Worm (Caenorhabditis elegans) whole organism, L4 larva: ENCODE measurements around the gene Y54G2A.52.

Source experiments
- F44E2.7 ChIP-seq: fragments of 200-800 bp; sonication (Bioruptor generic); IDR thresholded peaks from 2 replicates; pipeline ENCODE4 v2.1.2; 2022; ENCODE audit warnings: missing genetic modification characterization, missing compliant biosample characterization
- F49E8.2 ChIP-seq: sonication (generic microtip); optimal IDR thresholded peaks from 2 replicates; lab custom pipeline; 2016; ENCODE audit warnings: missing compliant biosample characterization, mild to moderate bottlenecking, missing genetic modification characterization, borderline replicate concordance
- T20F7.1 ChIP-seq: fragments of 200-800 bp; sonication (Bioruptor generic); optimal IDR thresholded peaks from 2 replicates; lab custom pipeline; 2018; ENCODE audit warnings: mild to moderate bottlenecking, missing genetic modification characterization, missing compliant biosample characterization
- Y105C5A.15 ChIP-seq: fragments of 200-800 bp; sonication (Bioruptor generic); IDR thresholded peaks from 2 replicates; pipeline ENCODE4 v1.3.6; 2022; ENCODE audit warnings: missing genetic modification characterization, missing compliant biosample characterization
- Y5F2A.4 ChIP-seq: fragments of 200-800 bp; sonication (Bioruptor generic); optimal IDR thresholded peaks from 2 replicates; lab custom pipeline; 2018; ENCODE audit warnings: mild to moderate bottlenecking, missing genetic modification characterization, missing compliant biosample characterization
- ZK337.2 ChIP-seq: fragments of 200-800 bp; sonication (Bioruptor generic); IDR thresholded peaks from 2 replicates; pipeline ENCODE4 v1.3.6; 2022; ENCODE audit warnings: missing genetic modification reagents, missing genetic modification characterization, missing compliant biosample characterization
- ZK546.5 ChIP-seq, 2 experiments: sonication (generic microtip); optimal IDR thresholded peaks; 2 replicates each; lab custom pipeline; 2017; ENCODE audit warnings: missing biosample characterization in 2 of 2, missing genetic modification characterization in 2 of 2
- aha-1 ChIP-seq: fragments of 150-350 bp; peaks from one replicate; lab custom pipeline; 2014; ENCODE audit warnings: missing biosample characterization, missing genetic modification characterization
- aly-2 ChIP-seq: sonication (generic microtip); optimal IDR thresholded peaks from 2 replicates; lab custom pipeline; 2018; ENCODE audit warnings: missing biosample characterization, missing genetic modification characterization
- arid-1 ChIP-seq: fragments of 200-800 bp; sonication (Bioruptor generic); conservative IDR thresholded peaks from 2 replicates; pipeline ENCODE4 v1.3.6; 2022; ENCODE audit warnings: missing genetic modification reagents, missing genetic modification characterization, missing compliant biosample characterization
- ceh-28 ChIP-seq: fragments of 150-350 bp; optimal IDR thresholded peaks from 2 replicates; lab custom pipeline; 2014; ENCODE audit warnings: missing biosample characterization, missing genetic modification reagents, missing genetic modification characterization
- ceh-32 ChIP-seq: sonication (generic microtip); optimal IDR thresholded peaks from 2 replicates; lab custom pipeline; 2016; ENCODE audit warnings: mild to moderate bottlenecking, missing genetic modification characterization, missing compliant biosample characterization; ENCODE audit not compliant: poor library complexity
- cey-2 ChIP-seq: sonication (generic microtip); optimal IDR thresholded peaks from 3 replicates; lab custom pipeline; 2017; ENCODE audit warnings: missing genetic modification characterization, mild to moderate bottlenecking, missing compliant biosample characterization, antibody characterized with exemption, borderline replicate concordance; ENCODE audit not compliant: insufficient read depth
- ctbp-1 ChIP-seq: fragments of 200-800 bp; sonication (Bioruptor generic); IDR thresholded peaks from 2 replicates; pipeline ENCODE4 v1.3.6; 2022; ENCODE audit warnings: missing genetic modification reagents, missing genetic modification characterization, missing compliant biosample characterization
- daf-19 ChIP-seq: fragments of 200-800 bp; sonication (Bioruptor generic); conservative IDR thresholded peaks from 2 replicates; pipeline ENCODE4 v1.3.6; 2022; ENCODE audit warnings: missing genetic modification characterization, missing compliant biosample characterization
- dmd-8 ChIP-seq: fragments of 200-800 bp; sonication (Bioruptor generic); IDR thresholded peaks from 2 replicates; pipeline ENCODE4 v1.3.6; 2022; ENCODE audit warnings: missing genetic modification characterization, missing compliant biosample characterization
- dpl-1 ChIP-seq: fragments of 150-350 bp; optimal IDR thresholded peaks from 2 replicates; lab custom pipeline; 2014; ENCODE audit warnings: missing biosample characterization, missing genetic modification reagents, missing genetic modification characterization
- duxl-1 ChIP-seq: sonication (generic microtip); optimal IDR thresholded peaks from 2 replicates; lab custom pipeline; 2016; ENCODE audit warnings: mild to moderate bottlenecking, missing genetic modification characterization, moderate library complexity, missing compliant biosample characterization; ENCODE audit not compliant: poor library complexity
- egl-27 ChIP-seq: sonication (generic microtip); optimal IDR thresholded peaks from 3 replicates; lab custom pipeline; 2017; ENCODE audit warnings: missing biosample characterization, missing genetic modification reagents, missing genetic modification characterization
- fos-1 ChIP-seq: fragments of 150-350 bp; optimal IDR thresholded peaks from 2 replicates; lab custom pipeline; 2014; ENCODE audit warnings: missing biosample characterization, missing genetic modification characterization
- gei-8 ChIP-seq: fragments of 200-800 bp; sonication (Bioruptor generic); optimal IDR thresholded peaks from 2 replicates; lab custom pipeline; 2018; ENCODE audit warnings: mild to moderate bottlenecking, missing genetic modification characterization, missing compliant biosample characterization
- hlh-30 ChIP-seq: sonication (generic microtip); optimal IDR thresholded peaks from 2 replicates; lab custom pipeline; 2017; ENCODE audit warnings: antibody characterized with exemption, mild to moderate bottlenecking, missing genetic modification characterization, missing compliant biosample characterization; ENCODE audit not compliant: insufficient read depth
- jun-1 ChIP-seq: fragments of 150-350 bp; optimal IDR thresholded peaks from 2 replicates; lab custom pipeline; 2014; ENCODE audit warnings: missing biosample characterization, missing genetic modification reagents, missing genetic modification characterization
- lin-1 ChIP-seq: fragments of 200-800 bp; sonication (Bioruptor generic); IDR thresholded peaks from 2 replicates; pipeline ENCODE4 v1.3.6; 2022; ENCODE audit warnings: missing genetic modification reagents, missing genetic modification characterization, missing compliant biosample characterization
- lin-13 ChIP-seq: fragments of 150-350 bp; optimal IDR thresholded peaks from 2 replicates; lab custom pipeline; 2014; ENCODE audit warnings: missing biosample characterization, missing genetic modification reagents, missing genetic modification characterization
- lin-39 ChIP-seq: fragments of 150-350 bp; optimal IDR thresholded peaks from 2 replicates; lab custom pipeline; 2014; ENCODE audit warnings: missing biosample characterization, missing genetic modification reagents, missing genetic modification characterization
- madf-5 ChIP-seq, 2 experiments: fragments of 200-800 bp; sonication (Bioruptor generic); IDR thresholded peaks; 2 replicates each; pipeline ENCODE4 v1.3.6; 2022; ENCODE audit warnings: missing compliant biosample characterization in 2 of 2, missing genetic modification characterization in 2 of 2
- madf-9 ChIP-seq: fragments of 200-800 bp; sonication (Bioruptor generic); conservative IDR thresholded peaks from 2 replicates; pipeline ENCODE4 v1.3.6; 2022; ENCODE audit warnings: missing genetic modification reagents, missing genetic modification characterization, missing compliant biosample characterization
- mxl-2 ChIP-seq: fragments of 200-800 bp; sonication (Bioruptor generic); conservative IDR thresholded peaks from 2 replicates; pipeline ENCODE4 v1.3.6; 2022; ENCODE audit warnings: missing genetic modification reagents, missing genetic modification characterization, missing compliant biosample characterization
- nhr-102 ChIP-seq: sonication (generic microtip); optimal IDR thresholded peaks from 2 replicates; lab custom pipeline; 2016; ENCODE audit warnings: mild to moderate bottlenecking, missing genetic modification characterization, moderate library complexity, missing compliant biosample characterization
- nhr-11 ChIP-seq: fragments of 150-350 bp; optimal IDR thresholded peaks from 2 replicates; lab custom pipeline; 2014; ENCODE audit warnings: missing biosample characterization, missing genetic modification characterization
- nhr-25 ChIP-seq: sonication (generic microtip); optimal IDR thresholded peaks from 2 replicates; lab custom pipeline; 2017; ENCODE audit warnings: missing genetic modification characterization, mild to moderate bottlenecking, missing compliant biosample characterization, antibody characterized with exemption, moderate library complexity, borderline replicate concordance; ENCODE audit not compliant: insufficient read depth
- nhr-41 ChIP-seq: fragments of 200-800 bp; sonication (Bioruptor generic); IDR thresholded peaks from 2 replicates; pipeline ENCODE4 v1.3.6; 2022; ENCODE audit warnings: missing genetic modification reagents, missing genetic modification characterization, missing compliant biosample characterization
- nhr-48 ChIP-seq: sonication (generic microtip); optimal IDR thresholded peaks from 2 replicates; lab custom pipeline; 2016; ENCODE audit warnings: mild to moderate bottlenecking, missing genetic modification characterization, missing compliant biosample characterization
- nhr-76 ChIP-seq: fragments of 150-350 bp; optimal IDR thresholded peaks from 2 replicates; lab custom pipeline; 2014; ENCODE audit warnings: missing biosample characterization, missing genetic modification characterization
- pha-4 ChIP-seq, 2 experiments: fragments of 150-350 bp in 1 of 2; fragments of 200-800 bp in 1 of 2; sonication (Bioruptor generic) in 1 of 2; IDR thresholded peaks in 1 of 2; optimal IDR thresholded peaks in 1 of 2; 2 replicates each; pipeline versions ENCODE4 v1.3.6 to Lab custom; 2014 to 2022; ENCODE audit warnings: missing genetic modification characterization in 2 of 2, missing genetic modification reagents in 2 of 2, missing biosample characterization in 1 of 2, missing compliant biosample characterization in 1 of 2
- php-3 ChIP-seq: fragments of 200-800 bp; sonication (Bioruptor generic); IDR thresholded peaks from 2 replicates; pipeline ENCODE4 v1.3.6; 2022; ENCODE audit warnings: missing genetic modification reagents, missing genetic modification characterization, missing compliant biosample characterization
- pqm-1 ChIP-seq: sonication (generic microtip); optimal IDR thresholded peaks from 2 replicates; lab custom pipeline; 2017; ENCODE audit warnings: missing biosample characterization, missing genetic modification characterization
- rbr-2 ChIP-seq: sonication (generic microtip); optimal IDR thresholded peaks from 2 replicates; lab custom pipeline; 2016; ENCODE audit warnings: missing genotype, missing genetic modification characterization, missing compliant biosample characterization
- sdz-12 ChIP-seq: fragments of 200-800 bp; sonication (Bioruptor generic); optimal IDR thresholded peaks from 2 replicates; lab custom pipeline; 2018; ENCODE audit warnings: mild to moderate bottlenecking, missing genetic modification characterization, missing compliant biosample characterization
- set-16 ChIP-seq: fragments of 200-800 bp; sonication (Bioruptor generic); IDR thresholded peaks from 2 replicates; pipeline ENCODE4 v1.3.6; 2022; ENCODE audit warnings: missing genetic modification reagents, missing genetic modification characterization, missing compliant biosample characterization
- spr-1 ChIP-seq: sonication (generic microtip); optimal IDR thresholded peaks from 2 replicates; lab custom pipeline; 2016; ENCODE audit warnings: mild to moderate bottlenecking, missing genetic modification characterization, missing compliant biosample characterization
- unc-130 ChIP-seq: sonication (generic microtip); optimal IDR thresholded peaks from 2 replicates; lab custom pipeline; 2016; ENCODE audit warnings: missing genetic modification reagents, missing genetic modification characterization, missing compliant biosample characterization
- unc-62 ChIP-seq, 3 experiments: fragments of 150-350 bp in 1 of 3; sonication (generic microtip); optimal IDR thresholded peaks in 2 of 3; peaks in 1 of 3; 1 replicate in 1 of 3; 2 replicates in 2 of 3; lab custom pipeline; 2014 to 2017; ENCODE audit warnings: missing biosample characterization in 3 of 3, missing genetic modification characterization in 3 of 3, missing genetic modification reagents in 3 of 3, missing genotype in 1 of 3
- vab-7 ChIP-seq: fragments of 200-800 bp; sonication (Bioruptor generic); IDR thresholded peaks from 2 replicates; pipeline ENCODE4 v1.3.6; 2022; ENCODE audit warnings: missing genetic modification reagents, missing genetic modification characterization, missing compliant biosample characterization
- zfp-2 ChIP-seq: sonication (generic microtip); optimal IDR thresholded peaks from 2 replicates; lab custom pipeline; 2016; ENCODE audit warnings: mild to moderate bottlenecking, missing genetic modification characterization, missing compliant biosample characterization
- zfp-3 ChIP-seq: fragments of 200-800 bp; sonication (Bioruptor generic); conservative IDR thresholded peaks from 2 replicates; pipeline ENCODE4 v1.3.6; 2022; ENCODE audit warnings: missing genetic modification reagents, missing genetic modification characterization, missing compliant biosample characterization
- zip-2 ChIP-seq: fragments of 150-350 bp; optimal IDR thresholded peaks from 2 replicates; lab custom pipeline; 2014; ENCODE audit warnings: missing biosample characterization, missing genetic modification characterization
- ztf-7 ChIP-seq: fragments of 150-350 bp; optimal IDR thresholded peaks from 2 replicates; lab custom pipeline; 2014; ENCODE audit warnings: missing biosample characterization, missing genetic modification characterization

The Y54G2A.52 gene

ce11 chrIV:2775992-2776630, 22.4 kb downstream of the Y54G2A.52 start (continued):
- TF ChIP-seq ztf-7 (tag; lab: Kevin White, UChicago) (no peak), zfp-2 (tag; lab: Kevin White, UChicago) (no peak), nhr-41 (GFP tag; lab: Robert Waterston, UW) (no peak), daf-19 (GFP tag; lab: Robert Waterston, UW) (no peak), vab-7 (GFP tag; lab: Robert Waterston, UW) (no peak), unc-62 (GFP tag; optimal IDR thresholded peaks at IDR 0.05 in 1 of 2; lab: Kevin White, UChicago) (peak in 1 of 2 experiments; percentile 96), unc-62 (tag; optimal IDR thresholded peaks at IDR 0.05; lab: Kevin White, UChicago) (no peak), ZK546.5 (tag; optimal IDR thresholded peaks at IDR 0.05; lab: Kevin White, UChicago) (no peak), nhr-102 (no peak), lin-39 (tag; lab: Kevin White, UChicago) (no peak), arid-1 (GFP tag; lab: Robert Waterston, UW) (no peak), madf-9 (GFP tag; lab: Robert Waterston, UW) (no peak), pqm-1 (tag; lab: Kevin White, UChicago) (no peak), nhr-25 (tag; lab: Kevin White, UChicago) (no peak), mxl-2 (no peak), T20F7.1 (no peak), ceh-28 (no peak), ZK337.2 (GFP tag; lab: Robert Waterston, UW) (no peak), madf-5 (GFP tag; IDR thresholded peaks at IDR 0.05; lab: Robert Waterston, UW) (no peak), aha-1 (tag; lab: Kevin White, UChicago) (peak; percentile 92), F44E2.7 (GFP tag; lab: Robert Waterston, UW) (no peak), dmd-8 (no peak), aly-2 (no peak), set-16 (GFP tag; lab: Robert Waterston, UW) (peak; percentile 80), zip-2 (tag; lab: Kevin White, UChicago) (no peak), php-3 (GFP tag; lab: Robert Waterston, UW) (no peak), Y5F2A.4 (GFP tag; lab: Kevin White, UChicago) (no peak), nhr-76 (tag; lab: Kevin White, UChicago) (no peak), sdz-12 (GFP tag; lab: Kevin White, UChicago) (no peak), gei-8 (GFP tag; lab: Kevin White, UChicago) (no peak), jun-1 (tag; lab: Kevin White, UChicago) (no peak), egl-27 (no peak), unc-130 (GFP tag; lab: Kevin White, UChicago) (no peak), duxl-1 (tag; lab: Kevin White, UChicago) (no peak), spr-1 (tag; lab: Kevin White, UChicago) (no peak), zfp-3 (GFP tag; lab: Robert Waterston, UW) (no peak), rbr-2 (tag; lab: Kevin White, UChicago) (peak; percentile 45), lin-13 (no peak), hlh-30 (tag; lab: Kevin White, UChicago) (peak; percentile 78), dpl-1 (GFP tag; lab: Kevin White, UChicago) (no peak), ctbp-1 (GFP tag; lab: Robert Waterston, UW) (peak; percentile 58; the same call in 1 of the 2 replicates), fos-1 (no peak), ceh-32 (tag; lab: Kevin White, UChicago) (no peak), nhr-11 (tag; lab: Kevin White, UChicago) (peak; percentile 22), nhr-48 (no peak), pha-4 (GFP tag; IDR thresholded peaks at IDR 0.05; lab: Robert Waterston, UW) (peak; percentile 37; the same call in 1 of the 2 replicates), pha-4 (tag; optimal IDR thresholded peaks at IDR 0.05; lab: Kevin White, UChicago) (no peak), cey-2 (tag; lab: Kevin White, UChicago) (no peak), lin-1 (GFP tag; lab: Robert Waterston, UW) (0 out of 2 replicates have a peak, but pooled peaks have one; percentile 42), Y105C5A.15 (GFP tag; lab: Robert Waterston, UW) (no peak), F49E8.2 (tag; lab: Kevin White, UChicago) (no peak)
